Fruit fly (Drosophila melanogaster): Measurements from ENCODE around the gene CG33635.
A peak's percentile ranks its signal among the peaks of the same experiment; 100 is the strongest.

Gene CG33635

dm6 chr2L:135383-136130, 22.9 kb downstream of the CG33635 start:
- peak; percentile 69 for TF ChIP-seq noc (tag; optimal IDR thresholded peaks at IDR 0.05)

dm6 chr2L:134563-135382, 23.7 kb downstream of the CG33635 start:
- no peak for TF ChIP-seq noc (tag; optimal IDR thresholded peaks at IDR 0.05)

DNA sequence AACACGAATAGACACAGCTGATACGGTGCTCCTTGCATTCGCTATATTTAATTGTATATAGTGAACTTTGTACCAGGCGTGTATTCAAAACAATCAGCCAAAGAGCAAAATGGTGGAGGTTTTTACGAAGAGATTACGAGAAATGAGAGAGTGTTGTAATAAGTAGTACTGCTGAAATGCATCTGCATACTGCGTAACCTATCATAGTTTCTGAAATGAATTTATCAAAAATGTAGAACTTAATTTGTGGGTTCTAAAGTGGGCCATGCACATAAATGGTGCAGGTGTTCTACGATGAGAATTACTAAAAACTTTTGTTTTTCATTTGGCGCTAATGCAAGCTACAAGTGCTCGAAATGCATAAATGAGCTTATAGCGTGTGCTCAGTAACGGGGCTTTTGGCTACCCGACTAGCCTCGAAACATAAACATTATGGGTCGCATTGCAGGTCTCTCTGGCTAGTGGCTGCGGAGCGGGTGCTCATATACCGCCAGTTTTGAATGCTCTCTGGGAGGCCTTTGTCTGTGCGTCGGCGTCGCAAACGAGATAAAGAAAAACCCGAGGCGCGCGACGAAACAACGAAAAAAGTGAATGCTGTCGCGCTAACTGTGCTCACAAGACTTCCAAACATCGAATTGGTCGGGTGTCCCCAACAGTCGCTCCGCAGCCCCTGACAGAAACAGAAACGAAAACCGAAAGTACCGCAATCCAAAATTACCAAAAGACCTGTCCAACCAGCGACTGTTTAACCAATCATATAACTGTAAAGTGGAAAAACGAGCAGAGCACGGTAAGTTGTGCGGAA, 26.8 kb downstream of the CG33635 start, which contains the start of gene Gs1:
Gene Gs1, plus strand, starts transcription at position 612 of the 805 bp plus-strand sequence.
- peak; percentile 71 for TF ChIP-seq noc (tag; optimal IDR thresholded peaks at IDR 0.05)

DNA sequence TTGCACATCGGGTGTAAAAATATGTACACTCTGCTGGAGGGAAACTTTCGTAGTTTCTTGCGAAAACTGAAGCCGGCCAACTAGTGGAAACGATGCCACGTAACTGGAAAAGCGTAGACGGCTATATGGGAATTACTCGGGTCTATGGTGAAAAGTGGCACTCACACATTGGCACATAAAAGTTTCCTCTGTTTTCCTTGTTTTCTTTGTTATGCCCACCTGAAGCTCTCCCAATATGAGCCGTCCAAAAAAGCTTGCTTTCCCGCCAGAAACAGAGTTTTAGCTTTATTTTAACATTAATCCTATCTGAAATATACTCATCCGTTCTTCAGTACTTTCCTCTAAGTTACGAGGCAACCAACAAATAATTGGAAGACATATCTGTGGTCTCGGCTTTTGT, 27.8 kb downstream of the CG33635 start, which contains the start of gene CG3164:
Gene CG3164, minus strand, starts transcription at position 101 of the 400 bp plus-strand sequence.
- TF ChIP-seq noc (tag; optimal IDR thresholded peaks at IDR 0.05), result no peak

dm6 chr2L:128977-129941, 29.2 kb downstream of the CG33635 start:
- TF ChIP-seq noc (tag; optimal IDR thresholded peaks at IDR 0.05), result peak; percentile 59

DNA sequence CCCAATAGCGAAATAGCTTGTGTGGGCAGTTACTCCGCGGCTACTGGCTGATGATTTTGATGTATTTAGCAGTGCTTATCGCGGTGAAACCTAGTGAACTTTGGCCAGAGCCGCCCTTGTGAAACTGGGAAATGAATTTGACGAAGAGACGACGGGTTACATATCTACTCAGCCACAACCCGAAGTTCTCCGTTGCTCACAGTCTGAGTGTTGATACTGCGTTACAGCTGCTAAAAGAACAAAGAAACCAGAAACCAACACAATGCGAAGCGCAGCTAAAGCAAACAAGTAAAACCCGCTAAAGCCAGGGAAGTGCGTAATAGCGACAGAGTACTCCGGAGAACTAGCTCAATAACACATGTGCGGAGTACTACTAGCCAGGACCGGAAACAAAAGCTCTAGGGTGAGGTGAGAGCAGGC, 30.2 kb downstream of the CG33635 start:
- no peak for TF ChIP-seq noc (tag; optimal IDR thresholded peaks at IDR 0.05)

- peak; percentile 36 for TF ChIP-seq noc (tag; optimal IDR thresholded peaks at IDR 0.05)
These were observed 32.9 kb downstream of the CG33635 start for dm6 chr2L:125364-126252.

- no peak for TF ChIP-seq noc (tag; optimal IDR thresholded peaks at IDR 0.05)
These were observed 35.5 kb downstream of the CG33635 start for dm6 chr2L:123007-123327.

DNA sequence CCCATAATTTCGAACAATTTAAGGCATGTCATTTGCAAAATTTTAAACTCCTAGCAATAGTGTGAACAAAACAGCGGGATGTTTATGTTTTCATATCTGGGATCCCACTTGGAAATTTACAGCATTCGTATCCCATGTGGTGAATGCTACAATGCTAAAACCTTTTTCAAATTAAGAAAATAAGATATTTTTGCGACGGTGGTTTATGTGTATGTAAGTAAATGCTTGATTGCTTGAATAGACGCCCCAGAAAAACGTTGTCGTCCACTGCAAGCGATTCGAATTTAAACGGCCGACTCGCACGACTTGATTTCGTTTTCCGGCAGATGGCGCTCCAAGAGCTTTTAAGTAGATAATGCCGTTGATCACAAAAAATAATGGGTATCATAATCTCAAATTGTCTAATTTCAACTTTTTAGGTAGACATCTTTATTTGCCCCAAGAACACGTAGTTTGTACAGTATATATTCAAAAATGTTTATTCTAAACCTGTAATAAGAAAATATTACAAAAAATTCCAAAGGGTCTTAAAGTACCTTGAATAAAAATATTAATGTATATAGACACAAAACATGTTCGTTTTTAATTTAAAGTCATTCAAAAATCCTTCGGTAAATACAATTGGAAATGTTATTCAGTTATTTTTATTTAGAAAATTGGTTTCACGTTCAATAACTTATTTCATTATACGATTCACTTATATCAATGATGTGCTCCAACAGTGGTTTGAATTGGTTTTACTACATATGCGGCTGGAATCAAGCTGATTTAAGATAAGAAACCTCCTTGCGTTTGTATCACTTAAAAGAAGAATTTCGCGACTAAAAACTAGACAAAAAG, 36.1 kb downstream of the CG33635 start:
- no peak for TF ChIP-seq noc (tag; optimal IDR thresholded peaks at IDR 0.05)

dm6 chr2L:121456-121831, 37.0 kb downstream of the CG33635 start, which contains the start of gene CG4822:
Gene CG4822, minus strand, starts transcription at chr2L:121754.
- no peak for TF ChIP-seq noc (tag; optimal IDR thresholded peaks at IDR 0.05)

DNA sequence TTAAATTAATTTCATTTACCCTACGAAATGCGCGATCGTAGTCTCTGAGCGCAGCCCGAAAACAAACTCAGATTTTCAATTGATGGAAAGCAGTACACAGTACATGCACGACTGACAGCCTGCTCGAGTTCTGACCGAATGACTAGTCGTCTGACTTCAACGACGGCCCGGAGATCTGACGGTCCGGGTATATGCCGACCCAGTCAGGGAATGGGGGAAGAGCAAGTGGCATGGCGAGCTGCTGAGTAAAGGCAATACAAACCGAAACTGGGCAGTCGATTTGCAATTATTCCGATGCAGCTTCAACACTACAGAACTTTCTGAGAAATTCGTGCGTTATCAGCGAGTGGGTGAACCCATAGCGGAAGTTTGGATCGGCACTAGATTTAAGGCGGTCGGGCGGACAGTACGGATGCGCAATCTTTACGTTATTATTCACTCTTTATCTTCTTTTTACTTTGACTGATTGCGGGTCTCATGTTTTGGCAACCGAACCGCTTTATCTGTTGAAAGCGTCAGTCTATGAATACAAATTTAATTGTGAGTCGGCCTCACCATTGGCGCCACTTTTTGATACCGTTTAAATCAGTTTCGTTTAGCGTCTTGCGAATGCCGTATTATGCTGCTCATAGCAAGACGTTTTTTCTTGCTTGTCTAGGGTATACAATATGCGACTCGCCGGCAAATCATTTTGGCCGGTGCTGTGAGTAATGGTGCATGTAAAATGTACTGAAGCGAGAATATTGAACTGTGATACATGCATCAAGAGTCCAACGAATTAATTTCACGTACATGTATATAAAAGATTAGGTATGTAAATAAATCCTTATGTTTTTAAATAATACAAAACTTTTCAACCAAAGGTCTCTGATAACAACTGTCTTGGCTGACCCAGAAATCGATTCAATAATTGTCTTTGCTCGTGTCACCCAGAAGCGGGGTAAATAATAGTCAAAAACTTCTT, 37.7 kb downstream of the CG33635 start:
- TF ChIP-seq noc (tag; optimal IDR thresholded peaks at IDR 0.05), result peak; percentile 27

DNA sequence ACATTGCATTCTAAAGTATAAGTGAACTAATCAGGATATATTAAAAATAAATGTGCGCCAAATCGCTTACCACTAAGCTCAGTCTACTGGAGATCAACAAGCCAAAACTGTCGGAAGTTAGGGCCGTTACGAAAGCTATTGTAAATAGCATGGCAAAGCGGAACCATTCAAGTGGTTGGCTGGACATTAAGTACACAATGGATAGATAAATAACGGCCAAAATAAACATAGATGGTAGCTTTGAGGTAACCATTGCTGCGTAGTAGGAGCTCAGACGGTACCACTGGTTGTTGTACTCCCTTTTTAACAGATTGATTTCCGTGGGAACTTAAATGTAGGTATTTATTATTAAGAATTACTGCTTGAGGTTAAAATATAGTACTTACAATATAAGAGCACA, 40.7 kb downstream of the CG33635 start:
- TF ChIP-seq noc (tag; optimal IDR thresholded peaks at IDR 0.05), result no peak

Measured in whole organism, larva.